Worm (Caenorhabditis elegans) whole organism, mixed stage, embryonic: ENCODE measurements around the gene W06F12.2.

ENCODE experiments used
- M03D4.4 ChIP-seq: sonication (generic microtip); optimal IDR thresholded peaks from 2 replicates; lab custom pipeline; 2017; ENCODE audit warnings: mild to moderate bottlenecking, missing genetic modification characterization, missing compliant biosample characterization
- bed-3 ChIP-seq: fragments of 200-800 bp; sonication (Bioruptor generic); optimal IDR thresholded peaks from 3 replicates; lab custom pipeline; 2018; ENCODE audit warnings: mild to moderate bottlenecking, missing genetic modification characterization, moderate library complexity, missing compliant biosample characterization
- blmp-1 ChIP-seq: fragments of 150-350 bp; optimal IDR thresholded peaks from 2 replicates; lab custom pipeline; 2014; ENCODE audit warnings: missing biosample characterization, missing genetic modification characterization
- ceh-39 ChIP-seq: fragments of 150-350 bp; optimal IDR thresholded peaks from 2 replicates; lab custom pipeline; 2014; ENCODE audit warnings: missing biosample characterization, missing genetic modification characterization
- ceh-43 ChIP-seq: fragments of 200-800 bp; sonication (Bioruptor generic); optimal IDR thresholded peaks from 2 replicates; lab custom pipeline; 2018; ENCODE audit warnings: mild to moderate bottlenecking, missing genetic modification characterization, moderate library complexity, missing compliant biosample characterization
- ceh-83 ChIP-seq: fragments of 200-800 bp; sonication (Bioruptor generic); optimal IDR thresholded peaks from 2 replicates; lab custom pipeline; 2018; ENCODE audit warnings: mild to moderate bottlenecking, missing genetic modification characterization, missing compliant biosample characterization
- ces-1 ChIP-seq: fragments of 150-350 bp; optimal IDR thresholded peaks from 2 replicates; lab custom pipeline; 2014; ENCODE audit warnings: missing biosample characterization, missing genetic modification reagents, missing genetic modification characterization
- cnd-1 ChIP-seq: fragments of 200-800 bp; sonication (Bioruptor generic); optimal IDR thresholded peaks from 2 replicates; lab custom pipeline; 2018; ENCODE audit warnings: mild to moderate bottlenecking, missing genetic modification characterization, missing compliant biosample characterization
- drap-1 ChIP-seq: fragments of 200-800 bp; sonication (Bioruptor generic); optimal IDR thresholded peaks from 3 replicates; lab custom pipeline; 2018; ENCODE audit warnings: mild to moderate bottlenecking, missing genetic modification characterization, missing compliant biosample characterization
- elt-1 ChIP-seq: sonication (generic microtip); optimal IDR thresholded peaks from 2 replicates; lab custom pipeline; 2017; ENCODE audit warnings: missing genetic modification characterization, mild to moderate bottlenecking, missing compliant biosample characterization, antibody characterized with exemption, moderate library complexity, borderline replicate concordance; ENCODE audit not compliant: insufficient read depth
- elt-3 ChIP-seq: fragments of 150-350 bp; optimal IDR thresholded peaks from 2 replicates; lab custom pipeline; 2014; ENCODE audit warnings: missing biosample characterization, missing genetic modification characterization
- flh-1 ChIP-seq: fragments of 200-800 bp; sonication (Bioruptor generic); optimal IDR thresholded peaks from 2 replicates; lab custom pipeline; 2018; ENCODE audit warnings: mild to moderate bottlenecking, missing genetic modification characterization, moderate library complexity, missing compliant biosample characterization
- ham-2 ChIP-seq: fragments of 200-800 bp; sonication (Bioruptor generic); optimal IDR thresholded peaks from 2 replicates; lab custom pipeline; 2018; ENCODE audit warnings: mild to moderate bottlenecking, missing genetic modification characterization, missing compliant biosample characterization
- hlh-1 ChIP-seq: fragments of 150-350 bp; optimal IDR thresholded peaks from 2 replicates; lab custom pipeline; 2014; ENCODE audit warnings: missing biosample characterization, missing genetic modification reagents, missing genetic modification characterization
- lin-13 ChIP-seq: fragments of 150-350 bp; optimal IDR thresholded peaks from 2 replicates; lab custom pipeline; 2014; ENCODE audit warnings: missing biosample characterization, missing genetic modification characterization
- lin-32 ChIP-seq: fragments of 200-800 bp; sonication (Bioruptor generic); optimal IDR thresholded peaks from 2 replicates; lab custom pipeline; 2018; ENCODE audit warnings: mild to moderate bottlenecking, missing genetic modification characterization, missing compliant biosample characterization
- lsy-2 ChIP-seq: fragments of 150-350 bp; optimal IDR thresholded peaks from 2 replicates; lab custom pipeline; 2014; ENCODE audit warnings: missing biosample characterization, missing genetic modification characterization
- mab-5 ChIP-seq: fragments of 150-350 bp; optimal IDR thresholded peaks from 2 replicates; lab custom pipeline; 2014; ENCODE audit warnings: missing biosample characterization, missing genetic modification characterization
- mep-1 ChIP-seq: fragments of 150-350 bp; optimal IDR thresholded peaks from 2 replicates; lab custom pipeline; 2017; ENCODE audit warnings: missing biosample characterization, missing genetic modification reagents, missing genetic modification characterization, inconsistent platforms
- mls-2 ChIP-seq: sonication (generic microtip); optimal IDR thresholded peaks from 2 replicates; lab custom pipeline; 2016; ENCODE audit warnings: mild to moderate bottlenecking, missing genetic modification characterization, moderate library complexity, missing compliant biosample characterization
- nhr-12 ChIP-seq: fragments of 150-350 bp; optimal IDR thresholded peaks from 2 replicates; lab custom pipeline; 2014; ENCODE audit warnings: missing biosample characterization, missing genetic modification characterization
- nhr-2 ChIP-seq: fragments of 150-350 bp; optimal IDR thresholded peaks from 2 replicates; lab custom pipeline; 2014; ENCODE audit warnings: missing biosample characterization, missing genetic modification characterization
- nhr-237 ChIP-seq: fragments of 150-350 bp; optimal IDR thresholded peaks from 2 replicates; lab custom pipeline; 2014; ENCODE audit warnings: missing biosample characterization, missing genetic modification characterization
- nhr-28 ChIP-seq: fragments of 150-350 bp; optimal IDR thresholded peaks from 2 replicates; lab custom pipeline; 2014; ENCODE audit warnings: missing biosample characterization, missing genetic modification characterization
- nhr-76 ChIP-seq: sonication (generic microtip); optimal IDR thresholded peaks from 2 replicates; lab custom pipeline; 2017; ENCODE audit warnings: missing biosample characterization, missing genetic modification characterization
- pha-4 ChIP-seq: fragments of 150-350 bp; optimal IDR thresholded peaks from 2 replicates; lab custom pipeline; 2018; ENCODE audit warnings: missing biosample characterization, missing genetic modification reagents, missing genetic modification characterization
- sem-2 ChIP-seq: fragments of 200-800 bp; sonication (Bioruptor generic); optimal IDR thresholded peaks from 2 replicates; lab custom pipeline; 2018; ENCODE audit warnings: mild to moderate bottlenecking, missing genetic modification characterization, missing compliant biosample characterization
- snpc-4 ChIP-seq: fragments of 150-350 bp; optimal IDR thresholded peaks from 2 replicates; lab custom pipeline; 2014; ENCODE audit warnings: missing biosample characterization, missing genetic modification characterization
- sptf-1 ChIP-seq: sonication (generic microtip); optimal IDR thresholded peaks from 2 replicates; lab custom pipeline; 2017; ENCODE audit warnings: mild to moderate bottlenecking, missing genetic modification characterization, moderate library complexity, missing compliant biosample characterization
- tbx-8 ChIP-seq: fragments of 200-800 bp; sonication (Bioruptor generic); optimal IDR thresholded peaks from 2 replicates; lab custom pipeline; 2018; ENCODE audit warnings: mild to moderate bottlenecking, missing genetic modification characterization, moderate library complexity, missing compliant biosample characterization
- unc-120 ChIP-seq: sonication (generic microtip); optimal IDR thresholded peaks from 2 replicates; lab custom pipeline; 2017; ENCODE audit warnings: missing genetic modification characterization, missing compliant biosample characterization; ENCODE audit not compliant: poor library complexity, severe bottlenecking
- unc-39 ChIP-seq: fragments of 150-350 bp; optimal IDR thresholded peaks from 2 replicates; lab custom pipeline; 2014; ENCODE audit warnings: missing biosample characterization, missing genetic modification characterization
- unc-62 ChIP-seq: fragments of 150-350 bp; optimal IDR thresholded peaks from 2 replicates; lab custom pipeline; 2014; ENCODE audit warnings: missing biosample characterization, missing genetic modification reagents, missing genetic modification characterization
- zip-8 ChIP-seq: fragments of 150-350 bp; optimal IDR thresholded peaks from 2 replicates; lab custom pipeline; 2014; ENCODE audit warnings: missing biosample characterization, missing genetic modification characterization
- ztf-11 ChIP-seq: fragments of 150-350 bp; optimal IDR thresholded peaks from 2 replicates; lab custom pipeline; 2014; ENCODE audit warnings: missing biosample characterization, missing genetic modification characterization

Gene W06F12.2

DNA sequence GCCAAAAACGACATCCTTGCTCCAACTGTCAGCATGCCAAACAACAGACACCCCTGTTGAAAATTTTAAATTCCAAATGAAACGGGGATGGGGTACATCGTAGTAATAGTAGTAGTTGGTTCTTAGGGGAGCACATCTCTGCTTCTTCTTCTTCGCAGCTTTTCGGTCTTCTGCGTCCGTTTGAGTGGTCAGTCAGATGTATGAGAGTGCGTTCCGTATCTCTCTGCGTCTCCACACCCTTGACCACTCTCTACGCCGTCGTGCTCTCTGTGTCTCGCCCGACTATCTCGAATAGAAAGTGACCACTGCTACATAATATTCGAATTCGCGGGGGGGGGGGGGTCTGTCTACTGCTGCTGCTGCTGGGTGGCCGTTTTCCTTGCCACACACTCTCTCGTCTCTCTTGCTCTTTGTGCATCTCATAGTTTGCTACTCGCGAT, 18.6 kb downstream of the W06F12.2 start:
- no peak for TF ChIP-seq M03D4.4 (tag; lab: Kevin White, UChicago)
- TF ChIP-seq zip-8 (tag; lab: Kevin White, UChicago): no peak
- peak; percentile 69 for TF ChIP-seq hlh-1 (tag; lab: Kevin White, UChicago)
- no peak for TF ChIP-seq ceh-39 (tag; lab: Kevin White, UChicago)
- TF ChIP-seq nhr-2 (tag; lab: Kevin White, UChicago): no peak
- TF ChIP-seq drap-1 (GFP tag; lab: Kevin White, UChicago): peak; percentile 28
- no peak for TF ChIP-seq blmp-1 (tag; lab: Kevin White, UChicago)
- peak; percentile 27 for TF ChIP-seq ces-1 (GFP tag; lab: Kevin White, UChicago)
- no peak for TF ChIP-seq elt-3 (tag; lab: Kevin White, UChicago)
- TF ChIP-seq mls-2 (tag; lab: Kevin White, UChicago): peak; percentile 71
- TF ChIP-seq ceh-43 (GFP tag; lab: Kevin White, UChicago): no peak
- peak; percentile 23 for TF ChIP-seq bed-3
- TF ChIP-seq nhr-28: no peak
- TF ChIP-seq lin-32: no peak
- TF ChIP-seq mep-1: no peak
- no peak for TF ChIP-seq mab-5
- TF ChIP-seq unc-39 (tag; lab: Kevin White, UChicago): no peak
- peak; percentile 5 for TF ChIP-seq unc-120 (tag; lab: Kevin White, UChicago)
- TF ChIP-seq flh-1 (GFP tag; lab: Kevin White, UChicago): no peak
- peak; percentile 29 for TF ChIP-seq sem-2 (GFP tag; lab: Kevin White, UChicago)
- no peak for TF ChIP-seq nhr-12 (tag; lab: Kevin White, UChicago)
- TF ChIP-seq lin-13 (tag; lab: Kevin White, UChicago): no peak
- peak; percentile 95 for TF ChIP-seq pha-4
- TF ChIP-seq unc-62 (GFP tag; lab: Kevin White, UChicago): peak; percentile 53
- peak; percentile 57 for TF ChIP-seq nhr-237 (tag; lab: Kevin White, UChicago)
- peak; percentile 53 for TF ChIP-seq cnd-1 (tag; lab: Kevin White, UChicago)
- TF ChIP-seq tbx-8: no peak
- TF ChIP-seq ceh-83 (GFP tag; lab: Kevin White, UChicago): no peak
- TF ChIP-seq elt-1 (tag; lab: Kevin White, UChicago): no peak
- TF ChIP-seq lsy-2 (tag; lab: Kevin White, UChicago): peak; percentile 53
- peak; percentile 62 for TF ChIP-seq ham-2
- TF ChIP-seq ztf-11 (tag; lab: Kevin White, UChicago): no peak
- TF ChIP-seq nhr-76: no peak
- TF ChIP-seq sptf-1 (tag; lab: Kevin White, UChicago): peak; percentile 60
- TF ChIP-seq snpc-4 (tag; lab: Kevin White, UChicago): no peak
- TF ChIP-seq, all 35 proteins: peak for 14

DNA sequence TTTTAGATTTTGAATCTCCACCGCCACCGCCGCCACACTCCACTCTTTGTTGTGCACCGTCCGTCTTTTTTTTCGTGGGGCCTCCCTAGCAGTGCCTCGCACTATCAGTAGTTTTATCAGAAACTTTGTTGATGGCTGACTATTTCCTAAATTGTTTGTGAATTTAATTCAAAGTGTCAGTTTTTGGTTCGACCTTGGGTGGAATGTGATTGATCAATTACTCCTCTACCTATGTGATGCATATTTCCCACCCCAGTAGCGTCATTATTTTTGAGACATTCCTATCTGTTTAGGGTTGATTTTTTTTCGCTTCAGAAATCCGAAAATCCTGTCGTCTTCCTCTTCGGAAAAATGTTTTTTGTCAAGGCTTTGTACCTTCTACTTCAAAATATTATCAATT, 20.8 kb downstream of the W06F12.2 start:
- TF ChIP-seq lsy-2 (tag; lab: Kevin White, UChicago) (no peak), pha-4 (no peak), lin-32 (no peak), snpc-4 (tag; lab: Kevin White, UChicago) (no peak), cnd-1 (tag; lab: Kevin White, UChicago) (no peak), nhr-237 (tag; lab: Kevin White, UChicago) (no peak), ztf-11 (tag; lab: Kevin White, UChicago) (no peak), nhr-28 (no peak), unc-39 (tag; lab: Kevin White, UChicago) (no peak), mep-1 (no peak), sptf-1 (tag; lab: Kevin White, UChicago) (no peak), bed-3 (no peak), unc-62 (GFP tag; lab: Kevin White, UChicago) (no peak), ceh-39 (tag; lab: Kevin White, UChicago) (no peak), unc-120 (tag; lab: Kevin White, UChicago) (no peak), ces-1 (GFP tag; lab: Kevin White, UChicago) (no peak), ceh-83 (GFP tag; lab: Kevin White, UChicago) (no peak), nhr-12 (tag; lab: Kevin White, UChicago) (no peak), ceh-43 (GFP tag; lab: Kevin White, UChicago) (no peak), tbx-8 (no peak)

DNA sequence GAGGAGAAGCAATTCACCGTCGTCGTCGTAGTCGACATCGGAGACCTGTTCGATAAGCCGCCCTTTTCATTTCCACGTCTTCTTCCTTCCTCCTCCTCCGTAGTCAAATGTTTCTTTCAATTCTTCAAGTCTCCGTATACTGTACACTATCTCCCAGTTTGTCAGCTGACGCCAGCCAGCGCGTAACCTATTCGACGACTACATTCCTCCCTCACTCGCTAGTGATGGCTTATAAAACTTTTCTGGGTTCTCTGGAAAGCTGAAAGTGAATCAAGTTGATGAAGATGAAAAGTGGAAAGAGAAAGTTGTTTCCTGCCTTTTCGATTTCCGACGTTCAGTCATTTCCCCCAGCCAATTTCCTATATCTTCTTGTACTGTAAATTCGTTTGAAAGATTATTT, 22.4 kb downstream of the W06F12.2 start:
- no peak for TF ChIP-seq nhr-12 (tag; lab: Kevin White, UChicago)
- TF ChIP-seq hlh-1 (tag; lab: Kevin White, UChicago): peak; percentile 43
- no peak for TF ChIP-seq pha-4
- no peak for TF ChIP-seq sem-2 (GFP tag; lab: Kevin White, UChicago)
- peak; percentile 48 for TF ChIP-seq blmp-1 (tag; lab: Kevin White, UChicago)
- no peak for TF ChIP-seq ceh-43 (GFP tag; lab: Kevin White, UChicago)
